Fruit fly (Drosophila melanogaster) whole organism, adult: ENCODE results near the gene CG5399.

ENCODE experiments used
- CG14711 ChIP-seq: fragments of 200-800 bp; sonication (Bioruptor generic); optimal IDR thresholded peaks from 2 replicates; lab custom pipeline; 2018; ENCODE audit warnings: missing biosample characterization, mild to moderate bottlenecking, missing genetic modification characterization, moderate library complexity
- bab1 ChIP-seq: fragments of 200-800 bp; sonication (Bioruptor generic); optimal IDR thresholded peaks from 3 replicates; lab custom pipeline; 2019; ENCODE audit warnings: missing biosample characterization, mild to moderate bottlenecking, missing genetic modification characterization, moderate library complexity
- cnc ChIP-seq, 2 experiments: fragments of >200 bp; optimal IDR thresholded peaks; 2 replicates each; lab custom pipeline; 2017
- tj ChIP-seq: fragments of 200-800 bp; sonication (Bioruptor generic); optimal IDR thresholded peaks from 3 replicates; lab custom pipeline; 2017; ENCODE audit warnings: missing biosample characterization, mild to moderate bottlenecking, missing genetic modification characterization, moderate library complexity

- TF ChIP-seq bab1 = no peak
- no peak for TF ChIP-seq CG14711 (tag; lab: Kevin White, UChicago)
- TF ChIP-seq cnc (optimal IDR thresholded peaks at IDR 0.05; lab: Kevin White, UChicago) = no peak
- no peak for TF ChIP-seq tj (GFP tag; lab: Kevin White, UChicago)
These were observed 18.0 kb upstream of the CG5399 start for dm6 chr3R:15677074-15677409.
